Fruit fly (Drosophila melanogaster) whole organism, wandering third instar larva: ENCODE results near the gene cyr.

ENCODE experiments used
- Dfd ChIP-seq: fragments of >200 bp; optimal IDR thresholded peaks from 2 replicates; lab custom pipeline; 2017; ENCODE audit warnings: missing biosample characterization, missing genetic modification characterization
- Jra ChIP-seq: sonication (Bioruptor generic); optimal IDR thresholded peaks from 2 replicates; lab custom pipeline; 2016; ENCODE audit warnings: missing biosample characterization, missing genetic modification characterization
- N ChIP-seq: fragments of >200 bp; optimal IDR thresholded peaks from 2 replicates; lab custom pipeline; 2018; ENCODE audit warnings: missing biosample characterization, missing external identifiers, missing genetic modification characterization

DNA sequence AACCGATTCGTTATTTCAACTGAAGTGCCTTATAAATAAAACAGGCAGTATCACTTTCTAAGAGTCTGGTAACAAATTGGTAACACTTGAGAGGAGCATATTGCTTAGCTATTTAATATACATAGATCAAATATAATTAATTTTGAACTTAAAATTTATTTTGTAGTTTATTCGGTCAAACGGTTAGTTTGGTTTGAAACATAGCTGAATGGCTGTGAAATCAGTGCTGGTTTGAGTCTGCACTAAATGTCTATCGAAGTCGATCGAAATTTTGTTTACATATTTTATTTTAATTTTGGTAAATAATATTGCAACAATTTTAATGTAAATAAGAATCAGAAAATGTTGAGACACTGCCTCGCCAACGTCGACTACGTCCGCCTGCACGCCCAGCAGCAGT, 13.0 kb upstream of the cyr start, which contains the start of gene CG10959:
- no peak for TF ChIP-seq Jra (GFP tag; lab: Kevin White, UChicago)
- TF ChIP-seq N (GFP tag; lab: Kevin White, UChicago), result no peak
- no peak for TF ChIP-seq Dfd (GFP tag; lab: Kevin White, UChicago)
